Fruit fly (Drosophila melanogaster) whole organism, embryonic: Measurements from ENCODE around the gene Spps.

Source experiments
- CG10209 ChIP-seq: fragments of 200-800 bp; sonication (Bioruptor generic); optimal IDR thresholded peaks from 3 replicates; lab custom pipeline; 2017; ENCODE audit warnings: missing biosample characterization, mild to moderate bottlenecking, missing genetic modification characterization, missing genetic modification reagents
- CG10321 ChIP-seq: fragments of 200-800 bp; sonication (Bioruptor generic); IDR thresholded peaks from 2 replicates; pipeline ENCODE4 v1.3.6; 2022; ENCODE audit warnings: missing biosample characterization, missing genetic modification characterization
- CG10462 ChIP-seq: fragments of 200-800 bp; sonication (Bioruptor generic); optimal IDR thresholded peaks from 2 replicates; lab custom pipeline; 2016; ENCODE audit warnings: missing biosample characterization, missing genetic modification characterization
- CG11085 ChIP-seq: fragments of 200-800 bp; sonication (Bioruptor generic); IDR thresholded peaks from 2 replicates; pipeline ENCODE4 v1.3.6; 2022; ENCODE audit warnings: missing biosample characterization, missing genetic modification characterization
- CG12391 ChIP-seq: fragments of 200-800 bp; sonication (Bioruptor generic); optimal IDR thresholded peaks from 3 replicates; lab custom pipeline; 2018; ENCODE audit warnings: missing biosample characterization, mild to moderate bottlenecking, missing genetic modification characterization, moderate library complexity
- CG14710 ChIP-seq: fragments of 200-800 bp; sonication (Bioruptor generic); optimal IDR thresholded peaks from 3 replicates; lab custom pipeline; 2019; ENCODE audit warnings: missing biosample characterization, mild to moderate bottlenecking, missing genetic modification characterization, moderate library complexity
- CG15073 ChIP-seq: fragments of 200-800 bp; sonication (Bioruptor generic); optimal IDR thresholded peaks from 2 replicates; lab custom pipeline; 2016; ENCODE audit warnings: missing biosample characterization, missing genetic modification characterization
- CG15696 ChIP-seq: fragments of 200-800 bp; sonication (Bioruptor generic); optimal IDR thresholded peaks from 2 replicates; lab custom pipeline; 2019; ENCODE audit warnings: missing biosample characterization, mild to moderate bottlenecking, missing genetic modification characterization, moderate library complexity
- CG17612 ChIP-seq: fragments of 200-800 bp; sonication (Bioruptor generic); IDR thresholded peaks from 2 replicates; pipeline ENCODE4 v1.3.6; 2022; ENCODE audit warnings: missing biosample characterization, missing genetic modification characterization
- CG1832 ChIP-seq: fragments of 200-800 bp; sonication (Bioruptor generic); optimal IDR thresholded peaks from 2 replicates; lab custom pipeline; 2017; ENCODE audit warnings: missing biosample characterization, mild to moderate bottlenecking, missing genetic modification characterization, inconsistent platforms
- CG18619 ChIP-seq: fragments of 200-800 bp; sonication (Bioruptor generic); optimal IDR thresholded peaks from 3 replicates; lab custom pipeline; 2017; ENCODE audit warnings: missing biosample characterization, mild to moderate bottlenecking, missing genetic modification characterization
- CG31365 ChIP-seq: fragments of 200-800 bp; sonication (Bioruptor generic); optimal IDR thresholded peaks from 2 replicates; lab custom pipeline; 2018; ENCODE audit warnings: missing biosample characterization, mild to moderate bottlenecking, missing genetic modification characterization
- CG3163 ChIP-seq: fragments of 200-800 bp; sonication (Bioruptor generic); optimal IDR thresholded peaks from 3 replicates; lab custom pipeline; 2016; ENCODE audit warnings: missing biosample characterization, missing genetic modification characterization
- CG34224 ChIP-seq: fragments of 200-800 bp; sonication (Bioruptor generic); IDR thresholded peaks from 3 replicates; pipeline ENCODE4 v1.3.6; 2022; ENCODE audit warnings: missing biosample characterization, missing genetic modification characterization; ENCODE audit not compliant: partially characterized antibody
- CG34422 ChIP-seq: fragments of 200-800 bp; sonication (Bioruptor generic); IDR thresholded peaks from 3 replicates; pipeline ENCODE4 v1.3.6; 2022; ENCODE audit warnings: missing biosample characterization, missing genetic modification characterization
- CG4328 ChIP-seq: fragments of 200-800 bp; sonication (Bioruptor generic); optimal IDR thresholded peaks from 3 replicates; lab custom pipeline; 2017; ENCODE audit warnings: missing biosample characterization, missing genetic modification reagents, missing genetic modification characterization
- CG4820 ChIP-seq: fragments of 200-800 bp; sonication (Bioruptor generic); optimal IDR thresholded peaks from 3 replicates; lab custom pipeline; 2016; ENCODE audit warnings: missing biosample characterization, missing genetic modification characterization
- CG6689 ChIP-seq: fragments of 200-800 bp; sonication (Bioruptor generic); IDR thresholded peaks from 2 replicates; pipeline ENCODE4 v1.3.6; 2022; ENCODE audit warnings: missing biosample characterization, missing genetic modification characterization
- CG9876 ChIP-seq: fragments of 200-800 bp; sonication (Bioruptor generic); optimal IDR thresholded peaks from 2 replicates; lab custom pipeline; 2016; ENCODE audit warnings: missing biosample characterization, missing genetic modification characterization
- CrebB ChIP-seq: fragments of 200-800 bp; sonication (Bioruptor generic); optimal IDR thresholded peaks from 3 replicates; lab custom pipeline; 2018; ENCODE audit warnings: missing biosample characterization, mild to moderate bottlenecking, missing genetic modification characterization
- Dad ChIP-seq: fragments of 200-800 bp; sonication (Bioruptor generic); optimal IDR thresholded peaks from 3 replicates; lab custom pipeline; 2016; ENCODE audit warnings: missing biosample characterization, missing genetic modification characterization
- ERR ChIP-seq: fragments of 200-800 bp; sonication (Bioruptor generic); optimal IDR thresholded peaks from 2 replicates; lab custom pipeline; 2016; ENCODE audit warnings: missing biosample characterization, missing genetic modification characterization
- Elba2 ChIP-seq: fragments of 200-800 bp; sonication (Bioruptor generic); optimal IDR thresholded peaks from 3 replicates; lab custom pipeline; 2016; ENCODE audit warnings: missing biosample characterization, missing genetic modification characterization
- Ets65A ChIP-seq: fragments of 200-800 bp; sonication (Bioruptor generic); peaks from one replicate; lab custom pipeline; 2016; ENCODE audit warnings: missing biosample characterization, missing genetic modification characterization
- Fer3 ChIP-seq: fragments of 200-800 bp; sonication (Bioruptor generic); optimal IDR thresholded peaks from 2 replicates; lab custom pipeline; 2018; ENCODE audit warnings: missing biosample characterization, mild to moderate bottlenecking, missing genetic modification characterization, moderate library complexity
- Gug ChIP-seq: fragments of 200-800 bp; sonication (Bioruptor generic); IDR thresholded peaks from 4 replicates; pipeline ENCODE4 v1.3.6; 2022; ENCODE audit warnings: missing biosample characterization, missing genetic modification characterization
- Hand ChIP-seq: fragments of 200-800 bp; sonication (Bioruptor generic); optimal IDR thresholded peaks from 2 replicates; lab custom pipeline; 2017; ENCODE audit warnings: mild to moderate bottlenecking, missing biosample characterization, missing genetic modification reagents, missing genetic modification characterization
- HmgD ChIP-seq: fragments of 200-800 bp; sonication (Bioruptor generic); optimal IDR thresholded peaks from 3 replicates; lab custom pipeline; 2016; ENCODE audit warnings: missing biosample characterization, missing genetic modification characterization
- Hr78 ChIP-seq, 2 experiments: fragments of 200-800 bp in 1 of 2; fragments of >200 bp in 1 of 2; sonication (Bioruptor generic) in 1 of 2; optimal IDR thresholded peaks; 2 replicates each; lab custom pipeline; 2017 to 2019; ENCODE audit warnings: missing biosample characterization in 2 of 2, missing genetic modification characterization in 2 of 2, mild to moderate bottlenecking in 1 of 2, moderate library complexity in 1 of 2
- MTF-1 ChIP-seq: fragments of 200-800 bp; sonication (Bioruptor generic); optimal IDR thresholded peaks from 2 replicates; lab custom pipeline; 2018; ENCODE audit warnings: missing biosample characterization, mild to moderate bottlenecking, missing genetic modification characterization, borderline replicate concordance
- Max ChIP-seq: fragments of 200-800 bp; sonication (Bioruptor generic); optimal IDR thresholded peaks from 2 replicates; lab custom pipeline; 2016; ENCODE audit warnings: missing biosample characterization, mild to moderate bottlenecking, missing genetic modification characterization
- Rx ChIP-seq: fragments of 200-800 bp; sonication (Bioruptor generic); IDR thresholded peaks from 2 replicates; pipeline ENCODE4 v1.3.6; 2022; ENCODE audit warnings: missing biosample characterization, missing genetic modification characterization
- Sin3A ChIP-seq: fragments of >200 bp; optimal IDR thresholded peaks from 2 replicates; lab custom pipeline; 2018
- Six4 ChIP-seq: fragments of 200-800 bp; sonication (Bioruptor generic); optimal IDR thresholded peaks from 2 replicates; lab custom pipeline; 2016; ENCODE audit warnings: missing biosample characterization, missing genetic modification characterization
- chif ChIP-seq, 2 experiments: fragments of 200-800 bp; sonication (Bioruptor generic); optimal IDR thresholded peaks; 3 replicates each; lab custom pipeline; 2016; ENCODE audit warnings: missing biosample characterization in 2 of 2, missing genetic modification characterization in 2 of 2
- jumu ChIP-seq: fragments of 200-800 bp; sonication (Bioruptor generic); optimal IDR thresholded peaks from 3 replicates; lab custom pipeline; 2016; ENCODE audit warnings: missing biosample characterization, missing genetic modification characterization
- lilli ChIP-seq: fragments of 200-800 bp; sonication (Bioruptor generic); optimal IDR thresholded peaks from 3 replicates; lab custom pipeline; 2016; ENCODE audit warnings: missing biosample characterization, missing genetic modification characterization
- mirr ChIP-seq: fragments of 200-800 bp; sonication (Bioruptor generic); optimal IDR thresholded peaks from 3 replicates; lab custom pipeline; 2018; ENCODE audit warnings: missing biosample characterization, mild to moderate bottlenecking, missing genetic modification characterization
- otp ChIP-seq: fragments of 200-800 bp; sonication (Bioruptor generic); IDR thresholded peaks from 3 replicates; pipeline ENCODE4, ENCODE4 v1.3.6; 2022; ENCODE audit warnings: missing biosample characterization, missing genetic modification characterization
- pan ChIP-seq, 4 experiments: fragments of >200 bp in 3 of 4; fragments of 200-800 bp in 1 of 4; sonication (Bioruptor generic) in 1 of 4; optimal IDR thresholded peaks in 3 of 4; IDR thresholded peaks in 1 of 4; 2 replicates each; pipeline versions ENCODE4 v1.3.6 to Lab custom; 2017 to 2022; ENCODE audit warnings: missing biosample characterization in 2 of 4, missing genetic modification characterization in 2 of 4, mixed read lengths in 1 of 4
- pb ChIP-seq: fragments of 200-800 bp; sonication (Bioruptor generic); optimal IDR thresholded peaks from 3 replicates; lab custom pipeline; 2016; ENCODE audit warnings: missing biosample characterization, missing genetic modification characterization
- pita ChIP-seq: fragments of 200-800 bp; sonication (Bioruptor generic); optimal IDR thresholded peaks from 2 replicates; lab custom pipeline; 2017; ENCODE audit warnings: missing biosample characterization, mild to moderate bottlenecking, missing genetic modification characterization
- sens-2 ChIP-seq: fragments of 200-800 bp; sonication (Bioruptor generic); IDR thresholded peaks from 2 replicates; pipeline ENCODE4 v1.3.6; 2022; ENCODE audit warnings: missing biosample characterization, missing genetic modification characterization
- shn ChIP-seq: fragments of 200-800 bp; sonication (Bioruptor generic); optimal IDR thresholded peaks from 3 replicates; lab custom pipeline; 2016; ENCODE audit warnings: missing biosample characterization, missing genetic modification characterization
- stc ChIP-seq: fragments of 200-800 bp; sonication (Bioruptor generic); IDR thresholded peaks from 2 replicates; pipeline ENCODE4 v1.3.6; 2022; ENCODE audit warnings: missing biosample characterization, missing genetic modification characterization
- tio ChIP-seq: fragments of 200-800 bp; sonication (Bioruptor generic); optimal IDR thresholded peaks from 2 replicates; lab custom pipeline; 2017; ENCODE audit warnings: missing biosample characterization, missing genetic modification characterization, inconsistent platforms
- vvl ChIP-seq: fragments of 200-800 bp; sonication (Bioruptor generic); IDR thresholded peaks from 2 replicates; pipeline ENCODE4 v1.3.6; 2022; ENCODE audit warnings: missing biosample characterization, missing genetic modification characterization
- zf30C ChIP-seq: fragments of 200-800 bp; sonication (Bioruptor generic); optimal IDR thresholded peaks from 3 replicates; lab custom pipeline; 2018; ENCODE audit warnings: missing biosample characterization, mild to moderate bottlenecking, missing genetic modification characterization
- zfh1 ChIP-seq: fragments of 200-800 bp; sonication (Bioruptor generic); IDR thresholded peaks from 3 replicates; pipeline ENCODE4 v1.3.6; 2022; ENCODE audit warnings: missing biosample characterization, missing genetic modification characterization

The Spps gene

dm6 chr3R:24258333-24258732 lies 31.6 kb upstream of the Spps start (continued):
- TF ChIP-seq CG10462 (GFP tag; lab: Kevin White, UChicago) (no peak), Elba2 (GFP tag; lab: Kevin White, UChicago) (peak; percentile 31), CG18619 (GFP tag; lab: Kevin White, UChicago) (no peak), CG4328 (no peak), sens-2 (no peak), Hr78 (GFP tag; optimal IDR thresholded peaks at IDR 0.05; lab: Kevin White, UChicago) (peak in 1 of 2 experiments; percentile 49), CG1832 (GFP tag; lab: Kevin White, UChicago) (no peak), Six4 (GFP tag; lab: Kevin White, UChicago) (no peak), zfh1 (GFP tag; lab: Robert Waterston, UW) (no peak)
- TF ChIP-seq, all 482 proteins: peak for 4

- TF ChIP-seq Dad (GFP tag; lab: Kevin White, UChicago) = peak; percentile 18
- TF ChIP-seq pb (GFP tag; lab: Kevin White, UChicago) = peak; percentile 1
- TF ChIP-seq CG15073 (GFP tag; lab: Kevin White, UChicago) = no peak
- no peak for TF ChIP-seq CG17612 (GFP tag; lab: Robert Waterston, UW)
- TF ChIP-seq chif (GFP tag; optimal IDR thresholded peaks at IDR 0.05; lab: Kevin White, UChicago) = peak; percentile 27 to 41
- TF ChIP-seq CG6689 = peak; percentile 36; the same call in 1 of the 2 replicates
- TF ChIP-seq sens-2 = no peak
- no peak for TF ChIP-seq pita (GFP tag; lab: Kevin White, UChicago)
- peak; percentile 68 for TF ChIP-seq HmgD
- no peak for TF ChIP-seq pan (optimal IDR thresholded peaks at IDR 0.05; lab: Kevin White, UChicago)
- TF ChIP-seq pan (GFP tag; optimal IDR thresholded peaks at IDR 0.05 in 1 of 2, IDR thresholded peaks at IDR 0.05 in 1 of 2) = peak in 1 of 2 experiments; percentile 46
- TF ChIP-seq otp (GFP tag; lab: Robert Waterston, UW) = no peak; the same call in 2 of the 3 replicates
- no peak for TF ChIP-seq CG10209 (GFP tag; lab: Kevin White, UChicago)
- no peak for TF ChIP-seq Fer3 (tag; lab: Kevin White, UChicago)
- TF ChIP-seq zf30C (GFP tag; lab: Kevin White, UChicago) = no peak
- TF ChIP-seq Max = peak; percentile 73
- TF ChIP-seq CG12391 (tag; lab: Kevin White, UChicago) = peak; percentile 76
- TF ChIP-seq stc (GFP tag; lab: Robert Waterston, UW) = no peak
- no peak for TF ChIP-seq MTF-1 (GFP tag; lab: Kevin White, UChicago)
- no peak for TF ChIP-seq Hr78 (GFP tag; optimal IDR thresholded peaks at IDR 0.05; lab: Kevin White, UChicago)
- TF ChIP-seq CG11085 (GFP tag; lab: Robert Waterston, UW) = peak; percentile 29; the same call in 1 of the 2 replicates
- peak; percentile 53 for TF ChIP-seq CrebB (tag; lab: Kevin White, UChicago)
- TF ChIP-seq CG15696 (tag; lab: Kevin White, UChicago) = peak; percentile 22
- peak; percentile 91 for TF ChIP-seq CG34224 (GFP tag; lab: Robert Waterston, UW)
- TF ChIP-seq Sin3A (lab: Kevin White, UChicago) = peak; percentile 72
- TF ChIP-seq shn (GFP tag; lab: Kevin White, UChicago) = peak; percentile 51
- peak; percentile 53; the same call in 1 of the 4 replicates for TF ChIP-seq Gug (GFP tag; lab: Robert Waterston, UW)
- TF ChIP-seq vvl (GFP tag; lab: Robert Waterston, UW) = peak; percentile 88
- peak; percentile 31 for TF ChIP-seq CG4820 (GFP tag; lab: Kevin White, UChicago)
- TF ChIP-seq Rx (GFP tag; lab: Robert Waterston, UW) = 0 out of 2 replicates have a peak, but pooled peaks have one; percentile 30
- no peak for TF ChIP-seq tio
- TF ChIP-seq Ets65A = peak; percentile 94
- no peak for TF ChIP-seq zfh1 (GFP tag; lab: Robert Waterston, UW)
- TF ChIP-seq CG31365 (tag; lab: Kevin White, UChicago) = no peak
- peak; percentile 66 for TF ChIP-seq lilli (GFP tag; lab: Kevin White, UChicago)
- peak; percentile 48 for TF ChIP-seq CG3163 (GFP tag; lab: Kevin White, UChicago)
- TF ChIP-seq jumu = peak; percentile 53
- TF ChIP-seq ERR (GFP tag; lab: Kevin White, UChicago) = peak; percentile 79
- TF ChIP-seq CG9876 (GFP tag; lab: Kevin White, UChicago) = peak; percentile 67
- TF ChIP-seq CG10321 (GFP tag; lab: Robert Waterston, UW) = peak; percentile 19; the same call in 1 of the 2 replicates
- no peak for TF ChIP-seq mirr
- TF ChIP-seq Hand (GFP tag; lab: Kevin White, UChicago) = no peak
- peak; percentile 95 for TF ChIP-seq CG14710 (tag; lab: Kevin White, UChicago)
- peak; percentile 92 for TF ChIP-seq CG34422 (GFP tag; lab: Robert Waterston, UW)
Measured at dm6 chr3R:24252494-24252893, 25.8 kb upstream of the Spps start, which contains the start of gene beta-PheRS. Gene beta-PheRS, minus strand, starts transcription at chr3R:24252679.
